5 fruit fly cellular contexts compared by ENCODE assay signal in genomic region chr3R:24134580-24134979, dm6.
A peak's percentile ranks its signal among the peaks of the same experiment; 100 is the strongest.
TF ChIP-seq lines count a peak whose summit lies in the region.

Sec10 (plus strand) TSS chr3R:24134831.

- peak; percentile 32 for TF ChIP-seq CTCF in whole organism, embryonic (GFP tag; optimal IDR thresholded peaks at IDR 0.05; lab: Kevin White, UChicago)

TF ChIP-seq in whole organism, adult, 20 proteins besides CTCF, POLR2A, EP300 and RAD21 (continues in another document):
- TF ChIP-seq CG12768 (GFP tag; optimal IDR thresholded peaks at IDR 0.05; lab: Kevin White, UChicago) (no peak), Crg-1 (GFP tag; optimal IDR thresholded peaks at IDR 0.05; lab: Kevin White, UChicago) (no peak), CG1620 (GFP tag; optimal IDR thresholded peaks at IDR 0.05; lab: Kevin White, UChicago) (no peak), CG7101 (tag; optimal IDR thresholded peaks at IDR 0.05; lab: Kevin White, UChicago) (peak; percentile 23), kay (GFP tag; lab: Kevin White, UChicago; ENCODE audit: borderline replicate concordance) (no peak), toe (GFP tag; optimal IDR thresholded peaks at IDR 0.05; lab: Kevin White, UChicago) (no peak), tj (GFP tag; optimal IDR thresholded peaks at IDR 0.05; lab: Kevin White, UChicago) (no peak), CG11617 (GFP tag; optimal IDR thresholded peaks at IDR 0.05; lab: Kevin White, UChicago) (no peak), Clk (GFP tag; optimal IDR thresholded peaks at IDR 0.05; lab: Kevin White, UChicago) (no peak), Hr96 (GFP tag; optimal IDR thresholded peaks at IDR 0.05; lab: Kevin White, UChicago) (no peak), CG14711 (tag; optimal IDR thresholded peaks at IDR 0.05; lab: Kevin White, UChicago) (no peak), CG5204 (GFP tag; optimal IDR thresholded peaks at IDR 0.05; lab: Kevin White, UChicago) (no peak), ovo (GFP tag; optimal IDR thresholded peaks at IDR 0.05; lab: Kevin White, UChicago) (no peak), bab1 (GFP tag; optimal IDR thresholded peaks at IDR 0.05; lab: Kevin White, UChicago) (peak; percentile 58), cic (GFP tag; optimal IDR thresholded peaks at IDR 0.05; lab: Kevin White, UChicago) (no peak), cnc (optimal IDR thresholded peaks at IDR 0.05; lab: Kevin White, UChicago) (no peak), CG7045 (GFP tag; optimal IDR thresholded peaks at IDR 0.05; lab: Kevin White, UChicago) (no peak), CG33017 (tag; optimal IDR thresholded peaks at IDR 0.05; lab: Kevin White, UChicago) (peak; percentile 7), Mnt (GFP tag; optimal IDR thresholded peaks at IDR 0.05; lab: Kevin White, UChicago) (no peak)

TF ChIP-seq in whole organism, embryonic, 481 proteins besides CTCF, POLR2A, EP300 and RAD21 (continues in another document):
- TF ChIP-seq CG10431 (GFP tag; optimal IDR thresholded peaks at IDR 0.05; lab: Kevin White, UChicago) (peak; percentile 15), CG14710 (tag; optimal IDR thresholded peaks at IDR 0.05; lab: Kevin White, UChicago) (peak; percentile 34), phol (tag; optimal IDR thresholded peaks at IDR 0.05; lab: Kevin White, UChicago) (peak; percentile 7), CG3847 (GFP tag; IDR thresholded peaks at IDR 0.05; lab: Robert Waterston, UW) (peak; percentile 46; the same call in 1 of the 2 replicates), Lhr (GFP tag; optimal IDR thresholded peaks at IDR 0.05; lab: Kevin White, UChicago) (peak; percentile 30), CG34422 (GFP tag; IDR thresholded peaks at IDR 0.05; lab: Robert Waterston, UW) (no peak; the same call in 2 of the 3 replicates), CG2116 (GFP tag; optimal IDR thresholded peaks at IDR 0.05; lab: Kevin White, UChicago) (peak; percentile 36), CG1529 (GFP tag; optimal IDR thresholded peaks at IDR 0.05; lab: Kevin White, UChicago) (no peak), CG17359 (tag; optimal IDR thresholded peaks at IDR 0.05; lab: Kevin White, UChicago) (no peak), stwl (tag; optimal IDR thresholded peaks at IDR 0.05; lab: Kevin White, UChicago) (peak; percentile 73), CG17385 (GFP tag; optimal IDR thresholded peaks at IDR 0.05; lab: Kevin White, UChicago) (peak; percentile 97), CG1792 (GFP tag; optimal IDR thresholded peaks at IDR 0.05; lab: Kevin White, UChicago) (no peak), E2f2 (GFP tag; IDR thresholded peaks at IDR 0.05; lab: Robert Waterston, UW) (peak; percentile 89), trem (tag; optimal IDR thresholded peaks at IDR 0.05; lab: Kevin White, UChicago) (peak; percentile 81), BEAF-32 (GFP tag; optimal IDR thresholded peaks at IDR 0.05; lab: Kevin White, UChicago) (peak; percentile 32), crp (GFP tag; optimal IDR thresholded peaks at IDR 0.05; lab: Kevin White, UChicago) (peak; percentile 90 to 97), CG13287 (GFP tag; IDR thresholded peaks at IDR 0.05; lab: Robert Waterston, UW; ENCODE audit: partially characterized antibody) (peak; percentile 56), sens (GFP tag; lab: Kevin White, UChicago) (peak; percentile 86)

TF ChIP-seq in whole organism, prepupa, 60 proteins besides CTCF, POLR2A, EP300 and RAD21:
- TF ChIP-seq svp (GFP tag; lab: Kevin White, UChicago) (no peak), CG11902 (GFP tag; optimal IDR thresholded peaks at IDR 0.05; lab: Kevin White, UChicago) (no peak), fkh (GFP tag; optimal IDR thresholded peaks at IDR 0.05; lab: Kevin White, UChicago) (peak; percentile 95), CG8319 (GFP tag; optimal IDR thresholded peaks at IDR 0.05; lab: Kevin White, UChicago) (no peak), eg (GFP tag; IDR thresholded peaks at IDR 0.05; lab: Robert Waterston, UW) (no peak), CG32006 (GFP tag; optimal IDR thresholded peaks at IDR 0.05; lab: Kevin White, UChicago) (no peak), CG10669 (GFP tag; optimal IDR thresholded peaks at IDR 0.05; lab: Kevin White, UChicago) (no peak), Smox (GFP tag; optimal IDR thresholded peaks at IDR 0.05; lab: Kevin White, UChicago) (no peak), cyc (GFP tag; optimal IDR thresholded peaks at IDR 0.05; lab: Kevin White, UChicago) (no peak), CG1621 (tag; optimal IDR thresholded peaks at IDR 0.05; lab: Kevin White, UChicago) (no peak), Sox15 (GFP tag; optimal IDR thresholded peaks at IDR 0.05; lab: Kevin White, UChicago) (no peak), CG16779 (tag; optimal IDR thresholded peaks at IDR 0.05; lab: Kevin White, UChicago) (no peak), Eip93F (GFP tag; optimal IDR thresholded peaks at IDR 0.05; lab: Kevin White, UChicago) (no peak), esn (GFP tag; optimal IDR thresholded peaks at IDR 0.05; lab: Kevin White, UChicago) (peak; percentile 11), CG6854 (GFP tag; optimal IDR thresholded peaks at IDR 0.05; lab: Kevin White, UChicago) (peak; percentile 34), Hr39 (GFP tag; optimal IDR thresholded peaks at IDR 0.05; lab: Kevin White, UChicago) (no peak), CG3032 (tag; optimal IDR thresholded peaks at IDR 0.05; lab: Kevin White, UChicago) (no peak), salr (GFP tag; optimal IDR thresholded peaks at IDR 0.05; lab: Kevin White, UChicago) (no peak), CG3919 (GFP tag; optimal IDR thresholded peaks at IDR 0.05; lab: Kevin White, UChicago) (no peak)
TF ChIP-seq in whole organism, prepupa: peak in this region for 3.

TF ChIP-seq in whole organism, pupa, 21 proteins besides CTCF, POLR2A, EP300 and RAD21:
- TF ChIP-seq CG34367 (tag; optimal IDR thresholded peaks at IDR 0.05; lab: Kevin White, UChicago) (peak; percentile 4), EcR (GFP tag; optimal IDR thresholded peaks at IDR 0.05; lab: Kevin White, UChicago) (no peak)
TF ChIP-seq in whole organism, pupa: peak in this region for 1.

TF ChIP-seq in whole organism, wandering third instar larva, 38 proteins besides CTCF, POLR2A, EP300 and RAD21:
- TF ChIP-seq foxo (GFP tag; optimal IDR thresholded peaks at IDR 0.05; lab: Kevin White, UChicago), result no peak
- TF ChIP-seq Rel (GFP tag; optimal IDR thresholded peaks at IDR 0.05; lab: Kevin White, UChicago), result no peak
- TF ChIP-seq Rel (tag; optimal IDR thresholded peaks at IDR 0.05; lab: Kevin White, UChicago), result peak; percentile 28
